Worm (Caenorhabditis elegans): Measurements from ENCODE around the gene srxa-19.

DNA sequence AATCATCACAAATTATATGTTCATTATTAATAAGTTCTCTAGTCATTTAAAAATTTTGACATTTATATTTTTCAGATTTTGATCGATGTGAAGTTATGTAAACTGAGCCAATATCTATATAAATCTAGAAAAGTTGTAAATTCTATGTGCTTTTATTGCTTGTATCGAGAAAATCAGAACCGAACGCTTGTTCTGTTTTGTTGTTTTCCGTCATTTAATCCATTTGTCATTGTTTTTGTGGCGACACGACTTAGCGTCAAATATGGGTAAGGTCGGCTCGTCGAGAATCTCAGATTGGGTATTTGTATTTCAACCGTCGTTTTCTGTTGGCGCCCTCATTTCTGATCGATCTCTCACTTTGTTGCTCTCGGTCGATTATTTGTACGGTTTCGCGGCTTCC is 8.2 kb downstream of the srxa-19 start, which contains the start of gene cht-5:
- TF ChIP-seq nhr-28 (tag; optimal IDR thresholded peaks at IDR 0.05) (no peak), elt-3 (tag; optimal IDR thresholded peaks at IDR 0.05) (no peak), pqm-1 (tag; optimal IDR thresholded peaks at IDR 0.05) (no peak)

Data from whole organism, L3 larva.